Fruit fly (Drosophila melanogaster) whole organism, embryonic: ENCODE results near the gene CG5181.

ENCODE experiments used
- CG12071 ChIP-seq: fragments of 200-800 bp; sonication (Bioruptor generic); optimal IDR thresholded peaks from 3 replicates; lab custom pipeline; 2018; ENCODE audit warnings: missing biosample characterization, mild to moderate bottlenecking, missing genetic modification characterization
- CG14441 ChIP-seq: fragments of 200-800 bp; sonication (Bioruptor generic); IDR thresholded peaks from 2 replicates; pipeline ENCODE4 v1.3.6; 2022; ENCODE audit warnings: missing biosample characterization, missing genetic modification characterization
- CG4360 ChIP-seq: fragments of 200-800 bp; sonication (Bioruptor generic); IDR thresholded peaks from 2 replicates; pipeline ENCODE4 v1.3.6; 2022; ENCODE audit warnings: missing biosample characterization, missing genetic modification characterization
- jumu ChIP-seq: fragments of 200-800 bp; sonication (Bioruptor generic); optimal IDR thresholded peaks from 3 replicates; lab custom pipeline; 2016; ENCODE audit warnings: missing biosample characterization, missing genetic modification characterization

dm6 chr2L:7387813-7388558, 21.6 kb downstream of the CG5181 start, which contains the start of the genes CG5149 and gudu:
- TF ChIP-seq CG12071 (GFP tag; lab: Kevin White, UChicago): no peak
- TF ChIP-seq jumu (GFP tag; lab: Kevin White, UChicago): no peak
- 0 out of 2 replicates have a peak, but pooled peaks have one; percentile 23 for TF ChIP-seq CG14441 (GFP tag; lab: Robert Waterston, UW)
- no peak for TF ChIP-seq CG4360 (GFP tag; lab: Robert Waterston, UW)
